Worm (Caenorhabditis elegans): Measurements from ENCODE around the gene sre-33.

The sre-33 gene

ce11 chrII:12480811-12481210 lies 27.7 kb downstream of the sre-33 start, which contains the start of gene arrd-9:
arrd-9 (minus strand) TSS chrII:12480911.
- no peak for TF ChIP-seq odd-2 (tag; optimal IDR thresholded peaks at IDR 0.05)
- TF ChIP-seq sox-4 (tag; optimal IDR thresholded peaks at IDR 0.05) = no peak
- no peak for TF ChIP-seq syd-9 (tag; optimal IDR thresholded peaks at IDR 0.05)
- TF ChIP-seq dve-1 (tag; optimal IDR thresholded peaks at IDR 0.05) = no peak
- no peak for TF ChIP-seq eyg-1 (tag; optimal IDR thresholded peaks at IDR 0.05)
- no peak for TF ChIP-seq elt-2 (tag; optimal IDR thresholded peaks at IDR 0.05)
- no peak for TF ChIP-seq ceh-19 (GFP tag; optimal IDR thresholded peaks at IDR 0.05)
- no peak for TF ChIP-seq unc-42 (tag; optimal IDR thresholded peaks at IDR 0.05)
- TF ChIP-seq ceh-6 (GFP tag; optimal IDR thresholded peaks at IDR 0.05) = no peak
- TF ChIP-seq T23F11.4 (GFP tag; optimal IDR thresholded peaks at IDR 0.05) = no peak
- no peak for TF ChIP-seq hlh-13 (GFP tag; optimal IDR thresholded peaks at IDR 0.05)
- TF ChIP-seq ceh-34 (tag; optimal IDR thresholded peaks at IDR 0.05) = no peak
- no peak for TF ChIP-seq fax-1 (tag; optimal IDR thresholded peaks at IDR 0.05)
- TF ChIP-seq ahr-1 (tag; optimal IDR thresholded peaks at IDR 0.05) = no peak

DNA sequence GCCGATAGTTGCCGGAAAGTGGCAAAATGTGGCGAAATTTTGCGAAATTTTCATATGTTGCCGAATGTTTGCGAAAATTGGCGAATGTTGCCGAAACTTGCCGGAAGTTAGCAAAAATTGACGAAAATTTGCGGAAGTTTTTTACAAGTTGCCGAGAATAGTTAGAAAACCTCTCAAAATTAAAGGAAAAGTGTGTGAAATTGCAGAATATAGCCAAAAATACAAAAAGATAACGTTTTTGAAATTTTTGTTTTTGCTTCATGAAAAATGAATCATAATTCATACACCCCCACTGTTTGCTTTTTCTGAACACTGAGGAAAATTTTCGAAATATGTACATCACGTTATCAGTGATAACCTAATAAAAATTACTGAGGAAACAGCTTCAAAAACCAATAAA lies 28.5 kb downstream of the sre-33 start:
- no peak for TF ChIP-seq sdc-2 (tag; optimal IDR thresholded peaks at IDR 0.05)
- no peak for TF ChIP-seq nfya-1 (tag; optimal IDR thresholded peaks at IDR 0.05)
- TF ChIP-seq ceh-31 (tag; optimal IDR thresholded peaks at IDR 0.05) = no peak
- TF ChIP-seq ceh-14 (tag; optimal IDR thresholded peaks at IDR 0.05) = no peak
- no peak for TF ChIP-seq nhr-232 (tag; optimal IDR thresholded peaks at IDR 0.05)
- no peak for TF ChIP-seq ceh-6 (GFP tag; optimal IDR thresholded peaks at IDR 0.05)
- TF ChIP-seq hlh-30 (tag; optimal IDR thresholded peaks at IDR 0.05; ENCODE audit: insufficient read depth) = no peak

ce11 chrII:12482622-12483021 lies 29.5 kb downstream of the sre-33 start, which contains the start of gene fbxb-102:
fbxb-102 (plus strand) TSS chrII:12482922.
- TF ChIP-seq ets-4 (tag; optimal IDR thresholded peaks at IDR 0.05) (no peak), dmd-4 (tag; optimal IDR thresholded peaks at IDR 0.05; ENCODE audit: borderline replicate concordance) (no peak), mec-3 (tag; optimal IDR thresholded peaks at IDR 0.05; ENCODE audit: borderline replicate concordance) (no peak), ceh-18 (tag; optimal IDR thresholded peaks at IDR 0.05) (no peak), ceh-14 (tag; optimal IDR thresholded peaks at IDR 0.05) (no peak), che-1 (tag; optimal IDR thresholded peaks at IDR 0.05) (no peak), tbx-2 (tag; optimal IDR thresholded peaks at IDR 0.05) (no peak), ceh-22 (tag; optimal IDR thresholded peaks at IDR 0.05) (no peak), ref-2 (tag; optimal IDR thresholded peaks at IDR 0.05) (no peak), pax-1 (tag; optimal IDR thresholded peaks at IDR 0.05) (no peak), ceh-48 (tag; optimal IDR thresholded peaks at IDR 0.05) (no peak), rnt-1 (tag; optimal IDR thresholded peaks at IDR 0.05) (no peak), unc-55 (GFP tag; optimal IDR thresholded peaks at IDR 0.05) (no peak), ceh-9 (tag; optimal IDR thresholded peaks at IDR 0.05) (no peak), T23F11.4 (GFP tag; optimal IDR thresholded peaks at IDR 0.05) (no peak), unc-42 (tag; optimal IDR thresholded peaks at IDR 0.05) (no peak)

DNA sequence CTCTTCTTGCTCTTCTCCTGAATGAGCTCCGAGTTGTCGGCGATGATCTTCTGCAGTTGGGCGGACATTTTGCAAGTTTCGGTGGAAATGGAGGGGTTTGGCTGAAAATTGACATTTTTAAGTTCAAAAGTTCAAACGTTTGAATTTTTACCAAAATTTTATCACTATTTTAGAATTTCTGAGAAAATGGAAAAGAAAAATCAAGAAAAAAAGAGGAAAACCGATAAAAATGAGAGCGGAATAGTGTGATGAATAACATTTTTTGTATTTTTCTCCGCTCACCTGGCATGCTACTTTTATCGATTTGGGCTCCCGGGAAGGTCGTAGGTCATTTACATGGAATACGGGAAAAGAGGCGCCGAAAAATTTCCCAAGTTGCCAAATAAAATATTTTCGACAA lies 32.0 kb downstream of the sre-33 start, which contains the start of gene F15A4.10:
Gene F15A4.10 (minus strand): TSS at position 101 of the 400 bp plus-strand sequence.
- no peak for TF ChIP-seq che-1 (tag; optimal IDR thresholded peaks at IDR 0.05)
- no peak for TF ChIP-seq ama-1 (optimal IDR thresholded peaks at IDR 0.05)
- TF ChIP-seq ceh-45 (GFP tag; IDR thresholded peaks at IDR 0.05) = no peak
- TF ChIP-seq pag-3 (tag; optimal IDR thresholded peaks at IDR 0.05; ENCODE audit: borderline replicate concordance) = no peak
- TF ChIP-seq pha-2 (tag; optimal IDR thresholded peaks at IDR 0.05) = no peak
- no peak for TF ChIP-seq gmeb-2 (tag; optimal IDR thresholded peaks at IDR 0.05)
- no peak for TF ChIP-seq hlh-8 (tag; optimal IDR thresholded peaks at IDR 0.05)
- no peak for TF ChIP-seq unc-42 (tag; optimal IDR thresholded peaks at IDR 0.05)
- TF ChIP-seq ets-4 (tag; optimal IDR thresholded peaks at IDR 0.05) = no peak
- no peak for TF ChIP-seq lim-6 (tag; optimal IDR thresholded peaks at IDR 0.05)
- TF ChIP-seq fkh-10 (GFP tag; optimal IDR thresholded peaks at IDR 0.05) = no peak
- TF ChIP-seq tbx-7 (tag; optimal IDR thresholded peaks at IDR 0.05) = no peak
- no peak for TF ChIP-seq sox-2 (GFP tag; IDR thresholded peaks at IDR 0.05)
- no peak for TF ChIP-seq fax-1 (tag; optimal IDR thresholded peaks at IDR 0.05)
